Fruit fly (Drosophila melanogaster) whole organism, embryonic: ENCODE measurements around the gene Ran-like.
A peak's percentile ranks its signal among the peaks of the same experiment; 100 is the strongest.

Experiments used
- Asciz ChIP-seq: fragments of 200-800 bp; sonication (Bioruptor generic); optimal IDR thresholded peaks from 2 replicates; lab custom pipeline; 2017; ENCODE audit warnings: missing biosample characterization, mild to moderate bottlenecking, missing genetic modification characterization, missing genetic modification reagents
- CG10209 ChIP-seq: fragments of 200-800 bp; sonication (Bioruptor generic); optimal IDR thresholded peaks from 3 replicates; lab custom pipeline; 2017; ENCODE audit warnings: missing biosample characterization, mild to moderate bottlenecking, missing genetic modification characterization, missing genetic modification reagents
- CG10366 ChIP-seq: fragments of 200-800 bp; sonication (Bioruptor generic); IDR thresholded peaks from 2 replicates; pipeline ENCODE4 v1.3.6; 2022; ENCODE audit warnings: missing biosample characterization, missing genetic modification characterization
- CG10431 ChIP-seq: fragments of 200-800 bp; sonication (Bioruptor generic); optimal IDR thresholded peaks from 3 replicates; lab custom pipeline; 2018; ENCODE audit warnings: missing biosample characterization, mild to moderate bottlenecking, missing genetic modification characterization
- CG11456 ChIP-seq: fragments of 200-800 bp; sonication (Bioruptor generic); IDR thresholded peaks from 3 replicates; pipeline ENCODE4 v1.3.6; 2022; ENCODE audit warnings: missing biosample characterization, missing genetic modification characterization
- CG11504 ChIP-seq: fragments of 200-800 bp; sonication (Bioruptor generic); optimal IDR thresholded peaks from 3 replicates; lab custom pipeline; 2019; ENCODE audit warnings: missing biosample characterization, mild to moderate bottlenecking, missing genetic modification characterization, moderate library complexity
- CG11560 ChIP-seq: fragments of 200-800 bp; sonication (Bioruptor generic); IDR thresholded peaks from 3 replicates; pipeline ENCODE4 v1.3.6; 2022; ENCODE audit warnings: missing biosample characterization, missing genetic modification characterization
- CG12391 ChIP-seq: fragments of 200-800 bp; sonication (Bioruptor generic); optimal IDR thresholded peaks from 3 replicates; lab custom pipeline; 2018; ENCODE audit warnings: missing biosample characterization, mild to moderate bottlenecking, missing genetic modification characterization, moderate library complexity
- CG12659 ChIP-seq: fragments of 200-800 bp; sonication (Bioruptor generic); optimal IDR thresholded peaks from 3 replicates; lab custom pipeline; 2017; ENCODE audit warnings: mild to moderate bottlenecking, missing biosample characterization, missing genetic modification reagents, missing genetic modification characterization
- CG12744 ChIP-seq: fragments of 200-800 bp; sonication (Bioruptor generic); optimal IDR thresholded peaks from 2 replicates; lab custom pipeline; 2016; ENCODE audit warnings: missing biosample characterization, missing genetic modification characterization
- CG14441 ChIP-seq: fragments of 200-800 bp; sonication (Bioruptor generic); IDR thresholded peaks from 2 replicates; pipeline ENCODE4 v1.3.6; 2022; ENCODE audit warnings: missing biosample characterization, missing genetic modification characterization
- CG15514 ChIP-seq: fragments of 200-800 bp; sonication (Bioruptor generic); optimal IDR thresholded peaks from 3 replicates; lab custom pipeline; 2017; ENCODE audit warnings: missing biosample characterization, missing genetic modification characterization, mild to moderate bottlenecking, moderate library complexity, missing genetic modification reagents
- CG16815 ChIP-seq: fragments of 200-800 bp; sonication (Bioruptor generic); optimal IDR thresholded peaks from 3 replicates; lab custom pipeline; 2017; ENCODE audit warnings: missing biosample characterization, mild to moderate bottlenecking, missing genetic modification characterization
- CG1792 ChIP-seq: fragments of 200-800 bp; sonication (Bioruptor generic); optimal IDR thresholded peaks from 2 replicates; lab custom pipeline; 2016; ENCODE audit warnings: missing biosample characterization, missing genetic modification characterization
- CG18619 ChIP-seq: fragments of 200-800 bp; sonication (Bioruptor generic); optimal IDR thresholded peaks from 3 replicates; lab custom pipeline; 2017; ENCODE audit warnings: missing biosample characterization, mild to moderate bottlenecking, missing genetic modification characterization
- CG2678 ChIP-seq: fragments of 200-800 bp; sonication (Bioruptor generic); optimal IDR thresholded peaks from 3 replicates; lab custom pipeline; 2019; ENCODE audit warnings: missing biosample characterization, mild to moderate bottlenecking, missing genetic modification characterization, moderate library complexity
- CG5180 ChIP-seq: fragments of 200-800 bp; sonication (Bioruptor generic); optimal IDR thresholded peaks from 3 replicates; lab custom pipeline; 2017; ENCODE audit warnings: missing biosample characterization, missing genetic modification characterization, mild to moderate bottlenecking, moderate library complexity, missing genetic modification reagents
- CG6254 ChIP-seq: fragments of 200-800 bp; sonication (Bioruptor generic); optimal IDR thresholded peaks from 3 replicates; lab custom pipeline; 2017; ENCODE audit warnings: mild to moderate bottlenecking, missing biosample characterization, missing genetic modification reagents, missing genetic modification characterization
- CG7271 ChIP-seq: fragments of 200-800 bp; sonication (Bioruptor generic); optimal IDR thresholded peaks from 2 replicates; lab custom pipeline; 2018; ENCODE audit warnings: missing biosample characterization, mild to moderate bottlenecking, missing genetic modification characterization, moderate library complexity
- Camta ChIP-seq: fragments of 200-800 bp; sonication (Bioruptor generic); optimal IDR thresholded peaks from 2 replicates; lab custom pipeline; 2016; ENCODE audit warnings: missing biosample characterization, missing genetic modification characterization
- CoRest ChIP-seq: fragments of 200-800 bp; sonication (Bioruptor generic); optimal IDR thresholded peaks from 3 replicates; lab custom pipeline; 2018; ENCODE audit warnings: missing biosample characterization, mild to moderate bottlenecking, missing genetic modification characterization, moderate library complexity
- Dek ChIP-seq: fragments of 200-800 bp; sonication (Bioruptor generic); optimal IDR thresholded peaks from 3 replicates; lab custom pipeline; 2019; ENCODE audit warnings: missing biosample characterization, mild to moderate bottlenecking, missing genetic modification characterization, moderate library complexity
- Dref ChIP-seq: fragments of 200-800 bp; sonication (Bioruptor generic); IDR thresholded peaks from 2 replicates; pipeline ENCODE4 v1.3.6; 2022; ENCODE audit warnings: missing biosample characterization, missing genetic modification characterization
- Ets65A ChIP-seq: fragments of 200-800 bp; sonication (Bioruptor generic); peaks from one replicate; lab custom pipeline; 2016; ENCODE audit warnings: missing biosample characterization, missing genetic modification characterization
- HLH3B ChIP-seq: fragments of 200-800 bp; sonication (Bioruptor generic); IDR thresholded peaks from 2 replicates; pipeline ENCODE4 v1.3.6; 2022; ENCODE audit warnings: missing biosample characterization, missing genetic modification characterization
- Hmx ChIP-seq: fragments of 200-800 bp; sonication (Bioruptor generic); optimal IDR thresholded peaks from 2 replicates; lab custom pipeline; 2016; ENCODE audit warnings: missing biosample characterization, missing genetic modification characterization
- Lpt ChIP-seq: fragments of >200 bp; optimal IDR thresholded peaks from 2 replicates; lab custom pipeline; 2018; ENCODE audit warnings: missing biosample characterization, missing genetic modification characterization
- MESR4 ChIP-seq: fragments of 200-800 bp; sonication (Bioruptor generic); optimal IDR thresholded peaks from 2 replicates; lab custom pipeline; 2018; ENCODE audit warnings: missing biosample characterization, mild to moderate bottlenecking, missing genetic modification characterization, moderate library complexity
- Myb ChIP-seq: fragments of 200-800 bp; sonication (Bioruptor generic); optimal IDR thresholded peaks from 2 replicates; lab custom pipeline; 2016; ENCODE audit warnings: missing biosample characterization, missing genetic modification characterization
- Scr ChIP-seq: fragments of 200-800 bp; sonication (Bioruptor generic); IDR thresholded peaks from 2 replicates; pipeline ENCODE4 v1.3.6; 2022; ENCODE audit warnings: missing biosample characterization, missing genetic modification characterization; ENCODE audit not compliant: partially characterized antibody
- Sox100B ChIP-seq: fragments of 200-800 bp; sonication (Bioruptor generic); optimal IDR thresholded peaks from 3 replicates; lab custom pipeline; 2018; ENCODE audit warnings: missing biosample characterization, mild to moderate bottlenecking, missing genetic modification characterization
- ac ChIP-seq: fragments of 200-800 bp; sonication (Bioruptor generic); optimal IDR thresholded peaks from 3 replicates; lab custom pipeline; 2017; ENCODE audit warnings: missing biosample characterization, mild to moderate bottlenecking, missing genetic modification characterization
- ash1 ChIP-seq: fragments of 200-800 bp; sonication (Bioruptor generic); optimal IDR thresholded peaks from 2 replicates; lab custom pipeline; 2018; ENCODE audit warnings: missing biosample characterization, mild to moderate bottlenecking, missing genetic modification characterization
- az2 ChIP-seq: fragments of 200-800 bp; sonication (Bioruptor generic); optimal IDR thresholded peaks from 3 replicates; lab custom pipeline; 2016; ENCODE audit warnings: missing biosample characterization, missing genetic modification characterization
- bbx ChIP-seq: fragments of 200-800 bp; sonication (Bioruptor generic); IDR thresholded peaks from 2 replicates; pipeline ENCODE4 v1.3.6; 2022; ENCODE audit warnings: missing biosample characterization, missing genetic modification characterization; ENCODE audit not compliant: partially characterized antibody
- bowl ChIP-seq: fragments of 200-800 bp; sonication (Bioruptor generic); IDR thresholded peaks from 2 replicates; pipeline ENCODE4 v1.3.6; 2022; ENCODE audit warnings: missing biosample characterization, missing genetic modification characterization
- croc ChIP-seq: fragments of 200-800 bp; sonication (Bioruptor generic); conservative IDR thresholded peaks from 3 replicates; pipeline ENCODE4 v1.3.6; 2022; ENCODE audit warnings: missing biosample characterization, missing genetic modification characterization
- crol ChIP-seq: fragments of 200-800 bp; sonication (Bioruptor generic); IDR thresholded peaks from 2 replicates; pipeline ENCODE4 v1.3.6; 2022; ENCODE audit warnings: missing biosample characterization, missing genetic modification characterization
- en ChIP-seq: fragments of 200-800 bp; sonication (Bioruptor generic); optimal IDR thresholded peaks from 2 replicates; lab custom pipeline; 2016; ENCODE audit warnings: missing biosample characterization, missing genetic modification characterization
- her ChIP-seq: fragments of 200-800 bp; sonication (Bioruptor generic); optimal IDR thresholded peaks from 2 replicates; lab custom pipeline; 2016; ENCODE audit warnings: missing biosample characterization, missing genetic modification characterization
- insv ChIP-seq, 2 experiments: fragments of 200-800 bp; sonication (Bioruptor generic); optimal IDR thresholded peaks; 3 replicates each; lab custom pipeline; 2016 to 2018; ENCODE audit warnings: missing biosample characterization in 2 of 2, missing genetic modification characterization in 2 of 2
- mld ChIP-seq: fragments of 200-800 bp; sonication (Bioruptor generic); IDR thresholded peaks from 3 replicates; pipeline ENCODE4 v1.3.6; 2022; ENCODE audit warnings: missing biosample characterization, missing genetic modification characterization; ENCODE audit not compliant: partially characterized antibody
- nerfin-1 ChIP-seq: fragments of 200-800 bp; sonication (Bioruptor generic); optimal IDR thresholded peaks from 3 replicates; lab custom pipeline; 2019; ENCODE audit warnings: missing biosample characterization, mild to moderate bottlenecking, missing genetic modification characterization, moderate library complexity
- nerfin-2 ChIP-seq: fragments of 200-800 bp; sonication (Bioruptor generic); IDR thresholded peaks from 2 replicates; pipeline ENCODE4 v1.3.6; 2022; ENCODE audit warnings: missing biosample characterization, missing genetic modification characterization; ENCODE audit not compliant: partially characterized antibody
- pum ChIP-seq: fragments of 200-800 bp; sonication (Bioruptor generic); optimal IDR thresholded peaks from 2 replicates; lab custom pipeline; 2016; ENCODE audit warnings: missing biosample characterization, missing genetic modification characterization
- so ChIP-seq: fragments of 200-800 bp; sonication (Bioruptor generic); IDR thresholded peaks from 3 replicates; pipeline ENCODE4 v1.3.6; 2022; ENCODE audit warnings: missing biosample characterization, missing genetic modification characterization
- stwl ChIP-seq: fragments of 200-800 bp; sonication (Bioruptor generic); optimal IDR thresholded peaks from 3 replicates; lab custom pipeline; 2018; ENCODE audit warnings: missing biosample characterization, mild to moderate bottlenecking, missing genetic modification characterization, moderate library complexity
- sug ChIP-seq: fragments of 200-800 bp; optimal IDR thresholded peaks from 2 replicates; lab custom pipeline; 2019; ENCODE audit warnings: missing biosample characterization, mild to moderate bottlenecking, missing genetic modification characterization, moderate library complexity
- toy ChIP-seq: fragments of 200-800 bp; sonication (Bioruptor generic); IDR thresholded peaks from 2 replicates; pipeline ENCODE4 v1.3.6; 2022; ENCODE audit warnings: missing biosample characterization, missing genetic modification characterization
- zf30C ChIP-seq: fragments of 200-800 bp; sonication (Bioruptor generic); optimal IDR thresholded peaks from 3 replicates; lab custom pipeline; 2018; ENCODE audit warnings: missing biosample characterization, mild to moderate bottlenecking, missing genetic modification characterization

The Ran-like gene

DNA sequence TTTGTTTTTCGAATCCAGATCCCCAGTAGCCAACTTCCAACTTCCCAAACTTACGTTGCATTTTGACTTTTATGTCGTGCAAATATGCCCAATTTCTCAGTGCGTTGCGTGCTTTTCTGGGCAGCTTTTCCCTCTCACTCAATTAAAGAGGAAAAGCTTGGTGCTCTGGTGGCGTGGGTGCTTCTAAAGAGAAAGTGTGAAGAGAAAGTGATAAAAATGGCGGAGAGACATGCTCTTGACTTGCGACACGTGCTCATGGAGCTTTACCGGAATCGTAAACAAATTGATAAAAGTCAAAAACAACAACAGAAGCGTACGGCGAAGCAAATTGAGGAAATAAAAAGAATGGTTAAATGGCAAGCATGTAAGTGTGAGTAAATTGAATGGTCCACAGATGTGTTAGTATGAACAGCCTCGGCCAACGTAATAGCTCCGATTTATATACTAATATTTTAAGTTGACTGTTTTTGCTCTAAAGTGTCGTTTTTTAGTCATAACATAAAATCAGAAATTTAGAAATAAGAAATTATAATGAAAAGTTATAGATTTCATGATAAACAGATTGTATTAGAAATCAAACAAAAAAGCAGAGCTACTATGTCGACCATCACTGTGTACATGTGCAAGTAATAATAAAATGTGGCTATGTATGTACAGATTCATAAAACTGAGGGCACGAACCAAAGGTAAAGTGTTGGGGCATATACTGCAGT is 8.8 kb upstream of the Ran-like start (continued):
- no peak; the same call in 1 of the 2 replicates for TF ChIP-seq CG10366
- no peak for TF ChIP-seq Hmx (GFP tag; lab: Kevin White, UChicago)
- no peak for TF ChIP-seq Myb (GFP tag; lab: Kevin White, UChicago)
- TF ChIP-seq nerfin-1 = no peak
- TF ChIP-seq so = no peak
- no peak for TF ChIP-seq CG10209
- peak; percentile 7 for TF ChIP-seq sug
- TF ChIP-seq CG15514 (GFP tag; lab: Kevin White, UChicago) = no peak
- TF ChIP-seq bbx = no peak
- peak; percentile 29; the same call in 1 of the 2 replicates for TF ChIP-seq CG14441
- no peak for TF ChIP-seq bowl (GFP tag; lab: Robert Waterston, UW)
- TF ChIP-seq CG11504 = peak; percentile 70
- no peak for TF ChIP-seq CG11456 (GFP tag; lab: Robert Waterston, UW)
- no peak for TF ChIP-seq CG7271
- TF ChIP-seq croc = no peak
- TF ChIP-seq HLH3B (GFP tag; lab: Robert Waterston, UW) = no peak
- no peak for TF ChIP-seq CG16815 (GFP tag; lab: Kevin White, UChicago)
- no peak for TF ChIP-seq Lpt
- no peak for TF ChIP-seq Dek
- peak; percentile 65 for TF ChIP-seq Sox100B (GFP tag; lab: Kevin White, UChicago)
- no peak for TF ChIP-seq Dref
- TF ChIP-seq stwl = no peak
- TF ChIP-seq CG2678 (tag; lab: Kevin White, UChicago) = peak; percentile 43
- TF ChIP-seq insv (GFP tag; optimal IDR thresholded peaks at IDR 0.05; lab: Kevin White, UChicago) = no peak
- TF ChIP-seq CG12744 (GFP tag; lab: Kevin White, UChicago) = no peak
- no peak for TF ChIP-seq ac (GFP tag; lab: Kevin White, UChicago)
- TF ChIP-seq CG5180 (GFP tag; lab: Kevin White, UChicago) = no peak
- TF ChIP-seq az2 = peak; percentile 14
- no peak for TF ChIP-seq CG10431 (GFP tag; lab: Kevin White, UChicago)
- no peak for TF ChIP-seq CG1792 (GFP tag; lab: Kevin White, UChicago)
- no peak for TF ChIP-seq CG11560
- no peak for TF ChIP-seq nerfin-2 (GFP tag; lab: Robert Waterston, UW)
- no peak for TF ChIP-seq MESR4
- TF ChIP-seq CG12659 (GFP tag; lab: Kevin White, UChicago) = peak; percentile 23
- TF ChIP-seq crol (GFP tag; lab: Robert Waterston, UW) = no peak
- no peak for TF ChIP-seq mld (GFP tag; lab: Robert Waterston, UW)
- no peak for TF ChIP-seq toy (GFP tag; lab: Robert Waterston, UW)
- TF ChIP-seq Camta (GFP tag; lab: Kevin White, UChicago) = no peak
- peak; percentile 30 for TF ChIP-seq Ets65A
- no peak for TF ChIP-seq Scr (GFP tag; lab: Robert Waterston, UW)
- no peak for TF ChIP-seq her (GFP tag; lab: Kevin White, UChicago)
- no peak for TF ChIP-seq en (GFP tag; lab: Kevin White, UChicago)
- no peak for TF ChIP-seq CoRest (tag; lab: Kevin White, UChicago)
- no peak for TF ChIP-seq zf30C (GFP tag; lab: Kevin White, UChicago)
- TF ChIP-seq pum = no peak
- peak; percentile 8 for TF ChIP-seq CG6254
- peak; percentile 5 for TF ChIP-seq CG12391 (tag; lab: Kevin White, UChicago)
- no peak for TF ChIP-seq CG18619 (GFP tag; lab: Kevin White, UChicago)
- peak; percentile 37 for TF ChIP-seq Asciz (GFP tag; lab: Kevin White, UChicago)
- no peak for TF ChIP-seq ash1 (GFP tag; lab: Kevin White, UChicago)
